Fruit fly (Drosophila melanogaster): ENCODE data around the gene CG14669.
A peak's percentile ranks its signal among the peaks of the same experiment; 100 is the strongest.

CG14669 gene

dm6 chr3R:5414147-5414748 is at the start of gene CG14669:
CG14669 (plus strand) TSS chr3R:5414527.
- no peak for TF ChIP-seq CG8478 (optimal IDR thresholded peaks at IDR 0.05)
- TF ChIP-seq CTCF (optimal IDR thresholded peaks at IDR 0.05), result no peak

dm6 chr3R:5364539-5365273 is 49.6 kb upstream of the CG14669 start:
- no peak for TF ChIP-seq CTCF (optimal IDR thresholded peaks at IDR 0.05)
- TF ChIP-seq CG8478 (optimal IDR thresholded peaks at IDR 0.05), result no peak

dm6 chr3R:5367512-5368169 is 46.7 kb upstream of the CG14669 start:
- TF ChIP-seq CG8478 (optimal IDR thresholded peaks at IDR 0.05), result no peak
- no peak for TF ChIP-seq CTCF (optimal IDR thresholded peaks at IDR 0.05)

DNA sequence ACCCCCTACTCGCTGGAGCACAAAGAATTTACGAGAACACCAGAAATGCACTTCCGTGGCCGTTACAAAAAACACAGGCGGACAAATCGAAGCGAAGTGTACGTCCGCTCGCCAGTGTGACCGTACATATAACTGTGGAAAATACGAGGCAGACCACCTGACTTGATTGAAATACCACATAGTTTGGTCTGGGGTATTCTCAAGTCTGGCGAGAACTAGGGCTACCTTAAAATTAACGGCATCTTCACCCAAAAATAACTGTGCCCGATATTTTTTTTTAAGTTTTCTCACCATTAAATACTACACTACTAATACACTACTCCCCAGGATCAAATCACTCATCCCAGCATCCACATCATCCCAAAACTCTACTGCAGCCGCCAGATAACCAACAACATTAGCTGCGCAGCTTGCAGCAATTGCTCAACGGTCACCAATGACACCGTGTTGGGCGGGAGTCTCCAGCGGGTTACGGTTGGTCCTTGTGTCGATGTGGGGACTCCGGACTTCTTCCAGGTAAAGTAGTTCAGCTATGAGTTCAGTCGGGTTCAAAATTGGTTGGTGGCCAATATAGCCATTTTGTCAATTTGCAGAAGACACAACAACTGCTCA is 46.1 kb upstream of the CG14669 start, which contains the start of gene Cerk:
Gene Cerk, minus strand, starts transcription at position 137 of the 612 bp plus-strand sequence.
- TF ChIP-seq CG8478 (optimal IDR thresholded peaks at IDR 0.05), result no peak
- peak; percentile 20 to 22 for TF ChIP-seq CTCF (optimal IDR thresholded peaks at IDR 0.05)

- TF ChIP-seq CG8478 (optimal IDR thresholded peaks at IDR 0.05) (no peak), CTCF (optimal IDR thresholded peaks at IDR 0.05) (no peak)
These were observed 44.8 kb upstream of the CG14669 start, which contains the start of the genes CG31542 and CG34277 for dm6 chr3R:5369490-5370001. CG31542 (plus strand) TSS chr3R:5369540. CG34277 (plus strand) TSS chr3R:5369540.

DNA sequence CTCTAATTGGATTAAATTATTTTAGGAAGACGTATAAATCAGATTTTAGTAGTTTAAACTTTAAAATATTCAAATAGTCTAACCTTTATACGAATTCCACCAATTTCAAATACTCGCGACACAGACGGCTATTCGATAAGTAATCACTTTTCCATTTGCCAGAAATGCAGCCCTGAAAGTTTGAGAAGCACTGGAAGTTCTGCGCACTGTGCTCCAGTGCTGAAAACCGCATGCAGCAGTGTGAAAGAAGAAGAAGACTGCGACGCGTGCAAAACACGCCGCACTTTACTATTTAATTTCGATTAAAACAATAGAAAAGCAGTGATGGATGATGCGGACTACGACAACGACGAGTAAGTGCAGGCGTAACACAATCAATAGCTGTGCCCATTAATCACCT is 42.8 kb upstream of the CG14669 start, which contains the start of gene Polr2F:
Gene Polr2F, plus strand, starts transcription at position 233 of the 400 bp plus-strand sequence.
- TF ChIP-seq CTCF (optimal IDR thresholded peaks at IDR 0.05) (peak in 1 of 2 experiments; percentile 48), CG8478 (optimal IDR thresholded peaks at IDR 0.05) (no peak)

- TF ChIP-seq CTCF (optimal IDR thresholded peaks at IDR 0.05) (no peak), CG8478 (optimal IDR thresholded peaks at IDR 0.05) (no peak)
These were observed 39.6 kb upstream of the CG14669 start, which contains the start of the genes hd and CG14667 for dm6 chr3R:5374720-5375119. hd (minus strand) TSS chr3R:5374962. CG14667 (plus strand) TSS chr3R:5375022.

DNA sequence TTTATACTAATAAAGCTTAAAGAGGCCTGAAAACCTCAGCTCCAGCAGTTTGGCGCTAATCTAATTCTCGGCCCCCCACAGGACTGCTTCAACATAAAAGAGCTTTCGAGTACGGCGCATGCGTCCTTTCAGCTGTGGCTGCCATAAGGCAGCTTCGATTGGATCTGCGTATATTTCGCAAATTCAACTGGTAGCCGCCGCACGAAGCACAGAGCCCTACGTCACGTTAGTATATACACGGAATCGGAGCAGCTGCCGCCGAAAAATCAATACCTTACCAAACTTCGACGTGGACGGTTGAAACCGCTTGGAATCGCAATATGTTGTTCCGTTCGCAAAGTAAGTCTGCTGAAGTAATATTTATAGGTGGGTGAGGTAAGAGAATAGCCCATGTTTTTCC is 37.7 kb upstream of the CG14669 start, which contains the start of gene 7B2:
Gene 7B2, plus strand, starts transcription at position 169 of the 400 bp plus-strand sequence.
- TF ChIP-seq CTCF (optimal IDR thresholded peaks at IDR 0.05) (no peak), CG8478 (optimal IDR thresholded peaks at IDR 0.05) (no peak)

dm6 chr3R:5385761-5386160 is 28.6 kb upstream of the CG14669 start:
- TF ChIP-seq CTCF (optimal IDR thresholded peaks at IDR 0.05) (no peak), CG8478 (optimal IDR thresholded peaks at IDR 0.05) (no peak)

dm6 chr3R:5387564-5387963 is 26.8 kb upstream of the CG14669 start, which contains the start of gene CG14668:
CG14668 (minus strand) TSS chr3R:5387664.
- TF ChIP-seq CTCF (optimal IDR thresholded peaks at IDR 0.05) (no peak), CG8478 (optimal IDR thresholded peaks at IDR 0.05) (no peak)

DNA sequence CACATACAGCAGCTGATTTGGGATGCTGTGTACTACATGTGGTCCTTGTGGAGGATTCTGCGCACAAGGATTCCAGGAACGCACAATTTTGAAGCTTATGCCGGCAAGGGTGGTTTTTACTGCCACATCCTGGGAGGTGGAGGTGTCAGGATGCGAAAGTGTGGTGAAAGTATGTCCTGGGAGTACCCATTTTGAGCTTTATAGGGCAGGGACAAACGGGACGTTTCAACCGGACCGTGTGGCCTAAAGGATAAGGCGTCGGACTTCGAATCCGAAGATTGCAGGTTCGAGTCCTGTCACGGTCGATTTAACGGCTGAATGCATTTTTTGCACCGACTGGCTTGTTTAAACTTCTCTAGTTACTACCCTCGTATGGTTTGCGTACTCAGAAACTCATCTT is 26.3 kb upstream of the CG14669 start:
- no peak for TF ChIP-seq CG8478 (optimal IDR thresholded peaks at IDR 0.05)
- no peak for TF ChIP-seq CTCF (optimal IDR thresholded peaks at IDR 0.05)

DNA sequence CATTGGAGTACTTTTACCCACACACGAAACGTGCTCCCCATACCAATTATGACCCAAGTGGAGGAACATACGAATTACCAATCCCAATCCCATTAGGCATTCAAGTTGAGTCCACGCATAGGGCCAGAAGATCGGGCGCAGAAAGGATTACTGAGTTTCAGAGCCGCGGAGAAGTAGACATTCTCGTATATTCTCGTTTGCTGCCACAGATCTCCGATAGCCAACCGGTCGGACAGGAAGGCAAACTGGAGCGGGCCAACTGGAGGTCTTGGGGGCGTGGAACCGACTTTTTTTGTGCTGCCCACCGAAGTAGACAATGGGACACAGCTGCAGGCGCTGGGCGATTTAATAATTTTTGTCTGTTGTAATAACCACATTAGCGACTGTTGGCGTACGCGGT is 25.3 kb upstream of the CG14669 start:
- no peak for TF ChIP-seq CTCF (optimal IDR thresholded peaks at IDR 0.05)
- TF ChIP-seq CG8478 (optimal IDR thresholded peaks at IDR 0.05), result no peak

DNA sequence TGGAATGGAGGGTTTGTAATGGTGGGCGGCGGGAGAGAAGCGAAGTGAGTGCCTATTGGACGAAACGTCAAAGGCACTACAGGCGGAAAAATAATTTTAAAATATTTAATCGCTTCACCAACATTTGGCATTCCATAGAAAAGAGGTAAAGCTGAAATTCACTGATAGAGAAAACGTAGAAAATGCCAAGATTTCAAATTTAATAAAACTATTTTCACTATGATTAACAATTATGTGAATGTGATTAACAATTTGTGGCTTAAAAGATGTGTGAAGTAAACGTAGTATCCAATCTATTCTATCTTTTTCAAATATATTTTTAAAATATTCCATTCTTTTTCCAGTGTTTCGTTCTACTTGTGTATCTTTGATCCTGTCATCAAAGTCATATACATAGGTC is 24.9 kb upstream of the CG14669 start:
- TF ChIP-seq CG8478 (optimal IDR thresholded peaks at IDR 0.05), result no peak
- no peak for TF ChIP-seq CTCF (optimal IDR thresholded peaks at IDR 0.05)

DNA sequence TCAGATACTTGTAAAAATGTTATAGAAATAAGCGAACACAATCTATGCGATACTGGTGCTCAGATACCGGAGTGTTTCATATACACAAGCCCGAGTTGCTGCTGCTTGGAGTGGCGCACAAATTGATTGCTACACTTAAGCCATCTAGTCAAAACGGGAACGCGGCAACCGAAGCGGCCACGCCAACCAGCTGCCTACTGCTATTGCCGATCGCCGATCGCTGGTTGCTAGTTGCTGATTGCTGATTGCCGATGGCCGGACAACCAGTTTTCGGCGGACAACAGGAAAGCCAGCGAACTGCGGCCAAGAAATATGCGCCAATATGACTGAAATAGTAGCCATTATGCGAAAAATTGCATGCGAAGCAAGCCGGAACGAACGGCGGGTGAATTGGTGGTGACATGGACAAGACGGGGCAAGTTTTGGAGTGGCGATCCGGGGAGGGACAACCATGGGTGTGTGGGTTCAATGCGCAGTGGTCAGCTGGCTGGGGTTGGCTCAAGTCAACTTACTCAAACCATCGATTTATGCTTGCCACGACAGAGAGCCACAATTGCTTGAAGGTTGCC is 24.1 kb upstream of the CG14669 start:
- TF ChIP-seq CG8478 (optimal IDR thresholded peaks at IDR 0.05) (no peak), CTCF (optimal IDR thresholded peaks at IDR 0.05) (no peak)
